Fruit fly (Drosophila melanogaster): Measurements from ENCODE around the gene Dad.

Gene Dad

dm6 chr3R:17081359-17081935, 27.6 kb downstream of the Dad start (continued):
- TF ChIP-seq ato (GFP tag; IDR thresholded peaks at IDR 0.05; ENCODE audit: partially characterized antibody) (no peak), CG34422 (GFP tag; IDR thresholded peaks at IDR 0.05) (no peak), gce (GFP tag; IDR thresholded peaks at IDR 0.05) (no peak), CG18599 (GFP tag; optimal IDR thresholded peaks at IDR 0.05) (no peak), CG2116 (GFP tag; optimal IDR thresholded peaks at IDR 0.05) (no peak), jigr1 (GFP tag; IDR thresholded peaks at IDR 0.05) (no peak), CG12236 (GFP tag; optimal IDR thresholded peaks at IDR 0.05) (no peak), gro (GFP tag; optimal IDR thresholded peaks at IDR 0.05) (no peak), wor (GFP tag; IDR thresholded peaks at IDR 0.05) (no peak), CG6272 (GFP tag; IDR thresholded peaks at IDR 0.05) (no peak), nerfin-1 (tag; optimal IDR thresholded peaks at IDR 0.05) (peak; percentile 4), H15 (GFP tag; IDR thresholded peaks at IDR 0.05) (no peak), CG9876 (GFP tag; optimal IDR thresholded peaks at IDR 0.05) (no peak), dan (GFP tag; IDR thresholded peaks at IDR 0.05) (no peak), nmo (GFP tag; optimal IDR thresholded peaks at IDR 0.05) (peak; percentile 53), CG31224 (GFP tag; IDR thresholded peaks at IDR 0.05) (no peak), CG18262 (tag; optimal IDR thresholded peaks at IDR 0.05) (peak; percentile 52), CG3726 (GFP tag; IDR thresholded peaks at IDR 0.05) (no peak), CG10267 (tag; optimal IDR thresholded peaks at IDR 0.05) (peak; percentile 25), D19A (tag; optimal IDR thresholded peaks at IDR 0.05) (peak; percentile 94), CG12104 (GFP tag; optimal IDR thresholded peaks at IDR 0.05) (no peak), CG10959 (GFP tag; IDR thresholded peaks at IDR 0.05) (no peak), abd-A (tag; optimal IDR thresholded peaks at IDR 0.05) (no peak), Ets65A (GFP tag) (peak; percentile 43), Chrac-16 (GFP tag; optimal IDR thresholded peaks at IDR 0.05) (no peak), NK7.1 (GFP tag; optimal IDR thresholded peaks at IDR 0.05) (no peak), dmrt99B (tag; optimal IDR thresholded peaks at IDR 0.05) (no peak), Aef1 (GFP tag; IDR thresholded peaks at IDR 0.05) (no peak), CG9215 (GFP tag; IDR thresholded peaks at IDR 0.05) (no peak), CG11247 (GFP tag; IDR thresholded peaks at IDR 0.05) (no peak), gem (tag; optimal IDR thresholded peaks at IDR 0.05) (peak; percentile 64), CG12391 (tag; optimal IDR thresholded peaks at IDR 0.05) (peak; percentile 27), schlank (tag; optimal IDR thresholded peaks at IDR 0.05) (no peak), CG11504 (tag; optimal IDR thresholded peaks at IDR 0.05) (peak; percentile 54), Asciz (GFP tag; optimal IDR thresholded peaks at IDR 0.05) (no peak), vfl (GFP tag; optimal IDR thresholded peaks at IDR 0.05) (no peak), CG11560 (tag; IDR thresholded peaks at IDR 0.05) (no peak), CG1792 (GFP tag; optimal IDR thresholded peaks at IDR 0.05) (no peak), CG8765 (GFP tag; IDR thresholded peaks at IDR 0.05) (no peak), lbe (GFP tag; optimal IDR thresholded peaks at IDR 0.05) (no peak), Oli (tag; optimal IDR thresholded peaks at IDR 0.05) (peak; percentile 24), az2 (GFP tag; optimal IDR thresholded peaks at IDR 0.05) (peak; percentile 6), CG17361 (GFP tag; IDR thresholded peaks at IDR 0.05) (peak; percentile 30; the same call in 1 of the 3 replicates), CG1602 (GFP tag; optimal IDR thresholded peaks at IDR 0.05) (no peak), HHEX (GFP tag; optimal IDR thresholded peaks at IDR 0.05) (no peak), CG43689 (GFP tag; IDR thresholded peaks at IDR 0.05) (no peak), stwl (tag; optimal IDR thresholded peaks at IDR 0.05) (no peak), eve (GFP tag; optimal IDR thresholded peaks at IDR 0.05) (no peak), GATAe (GFP tag; conservative IDR thresholded peaks at IDR 0.05) (no peak), CG6254 (GFP tag; optimal IDR thresholded peaks at IDR 0.05) (peak; percentile 9), Drgx (GFP tag; IDR thresholded peaks at IDR 0.05) (peak; percentile 84), HLHmδ (GFP tag; optimal IDR thresholded peaks at IDR 0.05) (no peak)

Data from whole organism, embryonic.